Worm (Caenorhabditis elegans) whole organism, mixed stage, embryonic: ENCODE measurements around the gene F59B10.4.

Experiments
- M03D4.4 ChIP-seq: sonication (generic microtip); optimal IDR thresholded peaks from 2 replicates; lab custom pipeline; 2017; ENCODE audit warnings: mild to moderate bottlenecking, missing genetic modification characterization, missing compliant biosample characterization
- bed-3 ChIP-seq: fragments of 200-800 bp; sonication (Bioruptor generic); optimal IDR thresholded peaks from 3 replicates; lab custom pipeline; 2018; ENCODE audit warnings: mild to moderate bottlenecking, missing genetic modification characterization, moderate library complexity, missing compliant biosample characterization
- blmp-1 ChIP-seq: fragments of 150-350 bp; optimal IDR thresholded peaks from 2 replicates; lab custom pipeline; 2014; ENCODE audit warnings: missing biosample characterization, missing genetic modification characterization
- ceh-39 ChIP-seq: fragments of 150-350 bp; optimal IDR thresholded peaks from 2 replicates; lab custom pipeline; 2014; ENCODE audit warnings: missing biosample characterization, missing genetic modification characterization
- ceh-43 ChIP-seq: fragments of 200-800 bp; sonication (Bioruptor generic); optimal IDR thresholded peaks from 2 replicates; lab custom pipeline; 2018; ENCODE audit warnings: mild to moderate bottlenecking, missing genetic modification characterization, moderate library complexity, missing compliant biosample characterization
- ceh-83 ChIP-seq: fragments of 200-800 bp; sonication (Bioruptor generic); optimal IDR thresholded peaks from 2 replicates; lab custom pipeline; 2018; ENCODE audit warnings: mild to moderate bottlenecking, missing genetic modification characterization, missing compliant biosample characterization
- ces-1 ChIP-seq: fragments of 150-350 bp; optimal IDR thresholded peaks from 2 replicates; lab custom pipeline; 2014; ENCODE audit warnings: missing biosample characterization, missing genetic modification reagents, missing genetic modification characterization
- cnd-1 ChIP-seq: fragments of 200-800 bp; sonication (Bioruptor generic); optimal IDR thresholded peaks from 2 replicates; lab custom pipeline; 2018; ENCODE audit warnings: mild to moderate bottlenecking, missing genetic modification characterization, missing compliant biosample characterization
- drap-1 ChIP-seq: fragments of 200-800 bp; sonication (Bioruptor generic); optimal IDR thresholded peaks from 3 replicates; lab custom pipeline; 2018; ENCODE audit warnings: mild to moderate bottlenecking, missing genetic modification characterization, missing compliant biosample characterization
- elt-1 ChIP-seq: sonication (generic microtip); optimal IDR thresholded peaks from 2 replicates; lab custom pipeline; 2017; ENCODE audit warnings: missing genetic modification characterization, mild to moderate bottlenecking, missing compliant biosample characterization, antibody characterized with exemption, moderate library complexity, borderline replicate concordance; ENCODE audit not compliant: insufficient read depth
- elt-3 ChIP-seq: fragments of 150-350 bp; optimal IDR thresholded peaks from 2 replicates; lab custom pipeline; 2014; ENCODE audit warnings: missing biosample characterization, missing genetic modification characterization
- flh-1 ChIP-seq: fragments of 200-800 bp; sonication (Bioruptor generic); optimal IDR thresholded peaks from 2 replicates; lab custom pipeline; 2018; ENCODE audit warnings: mild to moderate bottlenecking, missing genetic modification characterization, moderate library complexity, missing compliant biosample characterization
- ham-2 ChIP-seq: fragments of 200-800 bp; sonication (Bioruptor generic); optimal IDR thresholded peaks from 2 replicates; lab custom pipeline; 2018; ENCODE audit warnings: mild to moderate bottlenecking, missing genetic modification characterization, missing compliant biosample characterization
- hlh-1 ChIP-seq: fragments of 150-350 bp; optimal IDR thresholded peaks from 2 replicates; lab custom pipeline; 2014; ENCODE audit warnings: missing biosample characterization, missing genetic modification reagents, missing genetic modification characterization
- lin-13 ChIP-seq: fragments of 150-350 bp; optimal IDR thresholded peaks from 2 replicates; lab custom pipeline; 2014; ENCODE audit warnings: missing biosample characterization, missing genetic modification characterization
- lin-32 ChIP-seq: fragments of 200-800 bp; sonication (Bioruptor generic); optimal IDR thresholded peaks from 2 replicates; lab custom pipeline; 2018; ENCODE audit warnings: mild to moderate bottlenecking, missing genetic modification characterization, missing compliant biosample characterization
- lsy-2 ChIP-seq: fragments of 150-350 bp; optimal IDR thresholded peaks from 2 replicates; lab custom pipeline; 2014; ENCODE audit warnings: missing biosample characterization, missing genetic modification characterization
- mab-5 ChIP-seq: fragments of 150-350 bp; optimal IDR thresholded peaks from 2 replicates; lab custom pipeline; 2014; ENCODE audit warnings: missing biosample characterization, missing genetic modification characterization
- mep-1 ChIP-seq: fragments of 150-350 bp; optimal IDR thresholded peaks from 2 replicates; lab custom pipeline; 2017; ENCODE audit warnings: missing biosample characterization, missing genetic modification reagents, missing genetic modification characterization, inconsistent platforms
- mls-2 ChIP-seq: sonication (generic microtip); optimal IDR thresholded peaks from 2 replicates; lab custom pipeline; 2016; ENCODE audit warnings: mild to moderate bottlenecking, missing genetic modification characterization, moderate library complexity, missing compliant biosample characterization
- nhr-12 ChIP-seq: fragments of 150-350 bp; optimal IDR thresholded peaks from 2 replicates; lab custom pipeline; 2014; ENCODE audit warnings: missing biosample characterization, missing genetic modification characterization
- nhr-2 ChIP-seq: fragments of 150-350 bp; optimal IDR thresholded peaks from 2 replicates; lab custom pipeline; 2014; ENCODE audit warnings: missing biosample characterization, missing genetic modification characterization
- nhr-237 ChIP-seq: fragments of 150-350 bp; optimal IDR thresholded peaks from 2 replicates; lab custom pipeline; 2014; ENCODE audit warnings: missing biosample characterization, missing genetic modification characterization
- nhr-28 ChIP-seq: fragments of 150-350 bp; optimal IDR thresholded peaks from 2 replicates; lab custom pipeline; 2014; ENCODE audit warnings: missing biosample characterization, missing genetic modification characterization
- nhr-76 ChIP-seq: sonication (generic microtip); optimal IDR thresholded peaks from 2 replicates; lab custom pipeline; 2017; ENCODE audit warnings: missing biosample characterization, missing genetic modification characterization
- pha-4 ChIP-seq: fragments of 150-350 bp; optimal IDR thresholded peaks from 2 replicates; lab custom pipeline; 2018; ENCODE audit warnings: missing biosample characterization, missing genetic modification reagents, missing genetic modification characterization
- sem-2 ChIP-seq: fragments of 200-800 bp; sonication (Bioruptor generic); optimal IDR thresholded peaks from 2 replicates; lab custom pipeline; 2018; ENCODE audit warnings: mild to moderate bottlenecking, missing genetic modification characterization, missing compliant biosample characterization
- snpc-4 ChIP-seq: fragments of 150-350 bp; optimal IDR thresholded peaks from 2 replicates; lab custom pipeline; 2014; ENCODE audit warnings: missing biosample characterization, missing genetic modification characterization
- sptf-1 ChIP-seq: sonication (generic microtip); optimal IDR thresholded peaks from 2 replicates; lab custom pipeline; 2017; ENCODE audit warnings: mild to moderate bottlenecking, missing genetic modification characterization, moderate library complexity, missing compliant biosample characterization
- tbx-8 ChIP-seq: fragments of 200-800 bp; sonication (Bioruptor generic); optimal IDR thresholded peaks from 2 replicates; lab custom pipeline; 2018; ENCODE audit warnings: mild to moderate bottlenecking, missing genetic modification characterization, moderate library complexity, missing compliant biosample characterization
- unc-120 ChIP-seq: sonication (generic microtip); optimal IDR thresholded peaks from 2 replicates; lab custom pipeline; 2017; ENCODE audit warnings: missing genetic modification characterization, missing compliant biosample characterization; ENCODE audit not compliant: poor library complexity, severe bottlenecking
- unc-39 ChIP-seq: fragments of 150-350 bp; optimal IDR thresholded peaks from 2 replicates; lab custom pipeline; 2014; ENCODE audit warnings: missing biosample characterization, missing genetic modification characterization
- unc-62 ChIP-seq: fragments of 150-350 bp; optimal IDR thresholded peaks from 2 replicates; lab custom pipeline; 2014; ENCODE audit warnings: missing biosample characterization, missing genetic modification reagents, missing genetic modification characterization
- zip-8 ChIP-seq: fragments of 150-350 bp; optimal IDR thresholded peaks from 2 replicates; lab custom pipeline; 2014; ENCODE audit warnings: missing biosample characterization, missing genetic modification characterization
- ztf-11 ChIP-seq: fragments of 150-350 bp; optimal IDR thresholded peaks from 2 replicates; lab custom pipeline; 2014; ENCODE audit warnings: missing biosample characterization, missing genetic modification characterization

Gene F59B10.4

DNA sequence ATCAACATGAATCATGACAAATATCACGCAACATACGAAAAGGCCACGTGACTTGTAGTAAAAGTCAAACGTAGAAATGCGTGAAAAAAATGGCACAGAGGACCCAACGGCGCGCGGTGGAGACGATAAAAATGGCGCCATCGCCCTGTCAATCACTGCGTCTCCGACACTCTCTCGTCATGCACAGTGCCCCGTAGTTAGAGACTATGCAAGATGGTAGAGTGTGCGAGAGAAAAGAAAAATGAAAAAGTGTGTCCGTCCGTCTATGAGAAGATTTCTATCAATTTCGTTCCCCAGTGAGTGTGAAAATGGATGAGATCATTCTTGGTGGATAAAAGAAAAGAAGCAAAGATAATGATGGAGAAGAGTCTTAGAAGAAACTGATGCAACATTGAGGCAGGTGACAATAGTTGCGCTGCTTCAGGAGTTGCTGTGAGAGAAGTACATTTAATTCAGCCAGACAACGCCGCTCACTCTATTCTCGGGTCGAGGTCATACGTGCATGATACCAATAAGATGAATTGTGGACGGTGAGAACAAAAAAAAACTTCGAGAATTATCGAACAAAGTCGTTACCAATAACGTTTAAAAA is 36.7 kb upstream of the F59B10.4 start:
- no peak for TF ChIP-seq zip-8
- peak; percentile 37 for TF ChIP-seq hlh-1
- no peak for TF ChIP-seq drap-1 (GFP tag; lab: Kevin White, UChicago)
- TF ChIP-seq unc-120: peak; percentile 70
- TF ChIP-seq nhr-12: no peak
- peak; percentile 80 for TF ChIP-seq unc-62
- no peak for TF ChIP-seq elt-1 (tag; lab: Kevin White, UChicago)
- TF ChIP-seq flh-1: no peak
- no peak for TF ChIP-seq M03D4.4 (tag; lab: Kevin White, UChicago)
- TF ChIP-seq lin-13: no peak
- TF ChIP-seq sptf-1 (tag; lab: Kevin White, UChicago): peak; percentile 20
- no peak for TF ChIP-seq ceh-43 (GFP tag; lab: Kevin White, UChicago)

DNA sequence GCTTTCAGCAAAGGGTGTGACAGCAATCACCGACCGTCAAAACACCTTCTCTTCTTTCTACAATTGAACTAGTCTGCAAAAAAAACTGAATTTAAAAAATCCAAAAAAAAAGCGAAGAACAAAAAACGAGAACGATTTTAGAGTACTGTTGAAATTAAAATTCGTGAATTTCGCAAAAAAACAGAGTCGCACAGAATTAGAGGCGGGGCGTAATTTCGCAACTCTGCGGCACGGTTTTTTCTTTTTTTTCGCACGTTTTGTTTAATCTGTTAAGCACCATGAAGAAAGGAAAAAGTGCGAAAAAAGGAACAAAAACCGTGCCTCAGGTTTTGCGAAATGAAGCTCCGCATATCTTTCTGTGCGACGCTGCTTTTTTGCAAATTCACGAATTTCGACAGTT is 36.1 kb upstream of the F59B10.4 start, which contains the start of gene mnk-1:
mnk-1 (minus strand) TSS at position 73 of the 400 bp plus-strand sequence.
- TF ChIP-seq ces-1 (GFP tag; lab: Kevin White, UChicago) (no peak), blmp-1 (no peak), unc-39 (tag; lab: Kevin White, UChicago) (no peak), elt-3 (tag; lab: Kevin White, UChicago) (no peak), nhr-2 (tag; lab: Kevin White, UChicago) (no peak), sem-2 (GFP tag; lab: Kevin White, UChicago) (no peak), mep-1 (no peak)

DNA sequence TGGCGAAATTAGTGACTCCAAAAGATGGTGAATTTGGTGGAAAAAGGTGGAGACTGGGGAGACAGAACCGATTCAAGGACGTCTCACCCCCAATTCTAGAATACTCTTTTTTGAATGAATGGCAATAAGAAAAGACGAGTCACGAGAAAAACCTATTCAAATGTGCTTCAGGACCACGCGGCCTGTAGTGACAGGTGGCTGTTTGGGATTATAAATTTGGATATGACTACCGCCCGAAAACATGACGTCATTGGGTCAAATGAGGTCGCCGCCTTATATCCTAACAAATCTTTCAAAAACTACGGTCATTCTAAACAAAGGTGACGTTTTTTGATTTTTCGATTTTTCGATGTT is 35.1 kb upstream of the F59B10.4 start:
- no peak for TF ChIP-seq hlh-1
- peak; percentile 5 for TF ChIP-seq unc-62
- TF ChIP-seq unc-120: no peak
- TF ChIP-seq ceh-39 (tag; lab: Kevin White, UChicago): no peak
- TF ChIP-seq ces-1 (GFP tag; lab: Kevin White, UChicago): no peak
- no peak for TF ChIP-seq lin-13
- no peak for TF ChIP-seq ceh-83 (GFP tag; lab: Kevin White, UChicago)
- TF ChIP-seq nhr-2 (tag; lab: Kevin White, UChicago): peak; percentile 71
- TF ChIP-seq lin-32: peak; percentile 82
- no peak for TF ChIP-seq mep-1
- TF ChIP-seq zip-8: peak; percentile 50
- no peak for TF ChIP-seq ham-2
- peak; percentile 40 for TF ChIP-seq cnd-1 (tag; lab: Kevin White, UChicago)

DNA sequence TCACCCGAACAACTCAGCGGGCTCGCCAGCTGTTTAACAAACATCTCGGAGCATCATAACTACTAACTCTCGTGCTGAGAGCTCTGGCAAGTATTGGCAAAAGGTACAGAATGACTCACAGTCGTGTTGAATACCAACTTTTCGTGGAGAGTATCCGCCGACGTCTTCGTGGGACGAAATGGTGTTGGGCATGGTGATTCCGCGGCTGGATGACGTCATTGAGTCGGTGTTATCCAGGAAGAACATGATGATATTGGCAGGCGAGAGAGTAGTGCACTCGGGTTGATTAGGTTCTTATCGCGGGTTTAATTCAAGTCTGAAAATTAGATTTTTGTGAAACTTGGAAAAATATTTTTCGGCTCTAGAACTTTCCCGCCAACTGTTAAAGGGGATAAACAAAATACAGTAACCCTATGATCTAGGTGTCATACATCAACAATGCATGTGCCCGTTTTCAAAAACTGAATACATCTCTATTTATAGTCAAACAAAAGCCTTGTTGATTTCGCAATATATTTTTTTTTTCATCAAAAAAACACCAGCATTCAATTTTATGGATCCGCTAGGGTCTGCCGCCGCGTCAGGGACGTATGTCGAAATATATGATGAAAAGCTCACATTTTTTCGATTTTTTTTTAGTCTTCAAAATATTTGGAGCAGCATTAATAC is 34.6 kb upstream of the F59B10.4 start:
- no peak for TF ChIP-seq ceh-43 (GFP tag; lab: Kevin White, UChicago)
- no peak for TF ChIP-seq sem-2 (GFP tag; lab: Kevin White, UChicago)
- peak; percentile 9 for TF ChIP-seq zip-8
- peak; percentile 15 for TF ChIP-seq hlh-1
- no peak for TF ChIP-seq bed-3 (GFP tag; lab: Kevin White, UChicago)

ce11 chrII:10551985-10552736 is 33.2 kb upstream of the F59B10.4 start:
- TF ChIP-seq nhr-237 (tag; lab: Kevin White, UChicago) (peak; percentile 73), flh-1 (no peak), bed-3 (GFP tag; lab: Kevin White, UChicago) (no peak), ces-1 (GFP tag; lab: Kevin White, UChicago) (peak; percentile 75), nhr-2 (tag; lab: Kevin White, UChicago) (peak; percentile 34), mep-1 (peak; percentile 59), elt-1 (tag; lab: Kevin White, UChicago) (peak; percentile 44), sptf-1 (tag; lab: Kevin White, UChicago) (no peak), sem-2 (GFP tag; lab: Kevin White, UChicago) (no peak), lin-13 (no peak), ham-2 (peak; percentile 41), lsy-2 (peak; percentile 21), ztf-11 (tag; lab: Kevin White, UChicago) (no peak), nhr-76 (tag; lab: Kevin White, UChicago) (no peak), unc-120 (peak; percentile 71), tbx-8 (GFP tag; lab: Kevin White, UChicago) (no peak), zip-8 (no peak), elt-3 (tag; lab: Kevin White, UChicago) (no peak), hlh-1 (peak; percentile 49), snpc-4 (tag; lab: Kevin White, UChicago) (no peak), pha-4 (tag; lab: Kevin White, UChicago) (peak; percentile 23), lin-32 (no peak), blmp-1 (peak; percentile 34), unc-62 (peak; percentile 32), unc-39 (tag; lab: Kevin White, UChicago) (no peak), drap-1 (GFP tag; lab: Kevin White, UChicago) (no peak), nhr-28 (tag; lab: Kevin White, UChicago) (no peak), ceh-39 (tag; lab: Kevin White, UChicago) (no peak), cnd-1 (tag; lab: Kevin White, UChicago) (no peak), M03D4.4 (tag; lab: Kevin White, UChicago) (no peak), nhr-12 (no peak), ceh-83 (GFP tag; lab: Kevin White, UChicago) (no peak), mls-2 (tag; lab: Kevin White, UChicago) (peak; percentile 9), mab-5 (tag; lab: Kevin White, UChicago) (no peak), ceh-43 (GFP tag; lab: Kevin White, UChicago) (no peak)
